Worm (Caenorhabditis elegans) whole organism, L2 larva: ENCODE data around the gene Y43F8C.17.

Experiments
- F13H6.1 ChIP-seq: sonication (generic microtip); optimal IDR thresholded peaks from 2 replicates; lab custom pipeline; 2016; ENCODE audit warnings: missing genetic modification characterization, missing compliant biosample characterization
- R02D3.7 ChIP-seq: fragments of 150-350 bp; optimal IDR thresholded peaks from 2 replicates; lab custom pipeline; 2014; ENCODE audit warnings: missing biosample characterization, missing genetic modification characterization
- Y55F3AM.14 ChIP-seq: fragments of 200-800 bp; sonication (Bioruptor generic); optimal IDR thresholded peaks from 2 replicates; lab custom pipeline; 2018; ENCODE audit warnings: mild to moderate bottlenecking, missing genetic modification characterization, missing compliant biosample characterization
- ZK546.5 ChIP-seq: sonication (generic microtip); optimal IDR thresholded peaks from 2 replicates; lab custom pipeline; 2017; ENCODE audit warnings: missing biosample characterization, missing genetic modification characterization
- aly-2 ChIP-seq: fragments of 150-350 bp; optimal IDR thresholded peaks from 2 replicates; lab custom pipeline; 2014; ENCODE audit warnings: missing biosample characterization, missing genetic modification characterization
- ama-1 ChIP-seq: fragments of 150-350 bp; optimal IDR thresholded peaks from 2 replicates; lab custom pipeline; 2018; ENCODE audit warnings: inconsistent platforms
- ceh-16 ChIP-seq: fragments of 150-350 bp; optimal IDR thresholded peaks from 2 replicates; lab custom pipeline; 2014; ENCODE audit warnings: missing biosample characterization, missing genetic modification characterization
- dmd-4 ChIP-seq: sonication (generic microtip); optimal IDR thresholded peaks from 2 replicates; lab custom pipeline; 2017; ENCODE audit warnings: missing biosample characterization, missing genetic modification characterization
- egl-27 ChIP-seq: sonication (generic microtip); optimal IDR thresholded peaks from 3 replicates; lab custom pipeline; 2017; ENCODE audit warnings: missing biosample characterization, missing genetic modification reagents, missing genetic modification characterization
- elt-3 ChIP-seq: sonication (generic microtip); optimal IDR thresholded peaks from 2 replicates; lab custom pipeline; 2017; ENCODE audit warnings: missing biosample characterization, missing genetic modification characterization
- fos-1 ChIP-seq: fragments of 150-350 bp; optimal IDR thresholded peaks from 2 replicates; lab custom pipeline; 2014; ENCODE audit warnings: missing biosample characterization, missing genetic modification characterization
- gmeb-1 ChIP-seq: fragments of 150-350 bp; optimal IDR thresholded peaks from 2 replicates; lab custom pipeline; 2014; ENCODE audit warnings: missing biosample characterization, missing genetic modification characterization
- lsy-2 ChIP-seq, 2 experiments: fragments of 150-350 bp in 1 of 2; sonication (generic microtip) in 1 of 2; optimal IDR thresholded peaks; 2 replicates each; lab custom pipeline; 2014 to 2017; ENCODE audit warnings: missing biosample characterization in 2 of 2, missing genetic modification characterization in 2 of 2
- mdl-1 ChIP-seq, 2 experiments: fragments of 150-350 bp in 1 of 2; sonication (generic microtip) in 1 of 2; optimal IDR thresholded peaks; 2 replicates each; lab custom pipeline; 2017; ENCODE audit warnings: missing biosample characterization in 2 of 2, missing genetic modification characterization in 2 of 2
- nhr-10 ChIP-seq: sonication (generic microtip); optimal IDR thresholded peaks from 2 replicates; lab custom pipeline; 2017; ENCODE audit warnings: missing biosample characterization, missing genetic modification characterization
- nhr-11 ChIP-seq: fragments of 150-350 bp; optimal IDR thresholded peaks from 2 replicates; lab custom pipeline; 2014; ENCODE audit warnings: missing biosample characterization, missing genetic modification characterization
- nhr-12 ChIP-seq: fragments of 150-350 bp; optimal IDR thresholded peaks from 2 replicates; lab custom pipeline; 2014; ENCODE audit warnings: missing biosample characterization, missing genetic modification characterization
- nhr-129 ChIP-seq: fragments of 150-350 bp; optimal IDR thresholded peaks from 2 replicates; lab custom pipeline; 2014; ENCODE audit warnings: missing biosample characterization, missing genetic modification characterization
- nhr-21 ChIP-seq: fragments of 150-350 bp; optimal IDR thresholded peaks from 2 replicates; lab custom pipeline; 2014; ENCODE audit warnings: missing biosample characterization, missing genetic modification characterization
- nhr-237 ChIP-seq: fragments of 150-350 bp; optimal IDR thresholded peaks from 2 replicates; lab custom pipeline; 2014; ENCODE audit warnings: missing biosample characterization, missing genetic modification characterization
- nhr-25 ChIP-seq: fragments of 150-350 bp; sonication (generic microtip); optimal IDR thresholded peaks from 3 replicates; lab custom pipeline; 2014; ENCODE audit warnings: missing biosample characterization, missing genetic modification characterization
- nhr-6 ChIP-seq: fragments of 150-350 bp; optimal IDR thresholded peaks from 2 replicates; lab custom pipeline; 2014; ENCODE audit warnings: missing biosample characterization, missing genetic modification characterization
- nhr-77 ChIP-seq: fragments of 150-350 bp; optimal IDR thresholded peaks from 2 replicates; lab custom pipeline; 2014; ENCODE audit warnings: missing biosample characterization, missing genetic modification characterization
- peb-1 ChIP-seq: fragments of 150-350 bp; optimal IDR thresholded peaks from 2 replicates; lab custom pipeline; 2014; ENCODE audit warnings: missing biosample characterization, missing genetic modification characterization
- sem-4 ChIP-seq: fragments of 150-350 bp; optimal IDR thresholded peaks from 2 replicates; lab custom pipeline; 2014; ENCODE audit warnings: missing biosample characterization, missing genetic modification reagents, missing genetic modification characterization
- skn-1 ChIP-seq: sonication (generic microtip); optimal IDR thresholded peaks from 2 replicates; lab custom pipeline; 2017; ENCODE audit warnings: missing biosample characterization, missing genetic modification characterization
- sma-3 ChIP-seq: sonication (generic microtip); optimal IDR thresholded peaks from 2 replicates; lab custom pipeline; 2016; ENCODE audit warnings: missing genetic modification reagents, missing genetic modification characterization, missing compliant biosample characterization
- sma-9 ChIP-seq, 2 experiments: fragments of 150-350 bp in 1 of 2; sonication (generic microtip) in 1 of 2; optimal IDR thresholded peaks; 2 replicates each; lab custom pipeline; 2014 to 2016; ENCODE audit warnings: missing genetic modification characterization in 2 of 2, mild to moderate bottlenecking in 1 of 2, missing biosample characterization in 1 of 2, missing compliant biosample characterization in 1 of 2, missing genetic modification reagents in 1 of 2, moderate library complexity in 1 of 2
- snpc-4 ChIP-seq: fragments of 150-350 bp; optimal IDR thresholded peaks from 2 replicates; lab custom pipeline; 2014; ENCODE audit warnings: missing biosample characterization, missing genetic modification characterization
- unc-55 ChIP-seq: fragments of 150-350 bp; sonication (generic microtip); optimal IDR thresholded peaks from 3 replicates; lab custom pipeline; 2014; ENCODE audit warnings: missing biosample characterization, missing genetic modification reagents, missing genetic modification characterization
- unc-62 ChIP-seq: fragments of 150-350 bp; optimal IDR thresholded peaks from 2 replicates; lab custom pipeline; 2014; ENCODE audit warnings: missing biosample characterization, missing genetic modification reagents, missing genetic modification characterization
- zag-1 ChIP-seq: fragments of 150-350 bp; optimal IDR thresholded peaks from 2 replicates; lab custom pipeline; 2014; ENCODE audit warnings: missing biosample characterization, missing genetic modification characterization
- ztf-1 ChIP-seq: fragments of 200-800 bp; sonication (Bioruptor generic); conservative IDR thresholded peaks from 2 replicates; pipeline ENCODE4 v1.3.6; 2022; ENCODE audit warnings: missing genetic modification characterization, missing compliant biosample characterization
- ztf-11 ChIP-seq: sonication (generic microtip); optimal IDR thresholded peaks from 2 replicates; lab custom pipeline; 2017; ENCODE audit warnings: missing biosample characterization, missing genetic modification characterization

Y43F8C.17 gene

DNA sequence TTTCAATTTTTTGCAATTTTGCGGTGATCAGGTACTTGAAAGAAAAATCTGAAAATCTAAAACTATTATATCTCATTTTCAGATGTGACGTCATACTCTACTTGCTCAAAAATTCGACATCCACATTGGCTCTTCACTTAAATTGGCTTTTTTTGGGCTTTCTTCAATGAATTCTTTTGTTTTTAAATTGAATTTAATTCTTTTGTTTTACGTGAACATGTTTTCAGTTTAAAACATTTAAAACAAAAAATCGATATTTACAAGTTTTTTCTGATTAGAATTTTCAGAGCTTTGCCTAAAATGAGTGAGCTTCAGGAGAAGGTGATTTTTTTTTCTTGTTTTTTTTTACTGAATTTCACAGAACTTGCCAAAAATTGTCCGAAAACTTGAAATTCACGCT, 25.7 kb downstream of the Y43F8C.17 start, which contains the start of gene W04E12.3:
W04E12.3 (plus strand) TSS at position 301 of the 400 bp plus-strand sequence.
- TF ChIP-seq skn-1 (tag; lab: Kevin White, UChicago) (no peak), snpc-4 (tag; lab: Kevin White, UChicago) (no peak), nhr-21 (no peak), ztf-1 (GFP tag; lab: Robert Waterston, UW) (no peak), zag-1 (tag; lab: Kevin White, UChicago) (no peak), ceh-16 (tag; lab: Kevin White, UChicago) (no peak), nhr-77 (no peak), unc-55 (GFP tag; lab: Kevin White, UChicago) (no peak), elt-3 (tag; lab: Kevin White, UChicago) (no peak), ztf-11 (tag; lab: Kevin White, UChicago) (no peak)

DNA sequence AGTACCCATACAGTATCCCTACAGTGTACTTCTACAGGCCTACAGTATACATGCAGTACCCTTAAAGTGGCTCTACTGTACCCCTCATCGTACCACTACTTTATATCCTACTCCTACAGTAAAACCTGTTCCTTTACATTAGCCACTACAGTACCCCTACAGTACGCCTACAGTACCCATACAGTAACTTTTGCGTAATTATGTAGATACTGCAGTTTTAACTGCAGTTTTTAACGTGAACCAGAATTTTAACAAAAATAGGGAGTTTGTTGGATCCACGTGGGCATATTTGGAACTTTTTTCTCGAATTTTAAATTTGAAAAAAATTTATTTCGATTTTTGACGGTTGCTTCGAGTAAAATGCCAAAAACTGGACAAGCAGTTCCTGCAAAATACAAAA, 27.4 kb downstream of the Y43F8C.17 start, which contains the start of gene W04E12.4:
W04E12.4 (plus strand) TSS at position 301 of the 400 bp plus-strand sequence.
- no peak for TF ChIP-seq nhr-25 (tag; lab: Kevin White, UChicago)
- no peak for TF ChIP-seq zag-1 (tag; lab: Kevin White, UChicago)
- TF ChIP-seq ama-1 (lab: Kevin White, UChicago) = no peak
- TF ChIP-seq ztf-1 (GFP tag; lab: Robert Waterston, UW) = no peak
- TF ChIP-seq egl-27 = no peak
- no peak for TF ChIP-seq nhr-237 (tag; lab: Kevin White, UChicago)
- no peak for TF ChIP-seq nhr-21
- TF ChIP-seq mdl-1 (tag; optimal IDR thresholded peaks at IDR 0.05; lab: Kevin White, UChicago) = no peak
- no peak for TF ChIP-seq sem-4 (tag; lab: Kevin White, UChicago)

- TF ChIP-seq nhr-6 (no peak), nhr-25 (tag; lab: Kevin White, UChicago) (no peak), unc-62 (no peak), dmd-4 (tag; lab: Kevin White, UChicago) (no peak), nhr-10 (no peak)
Measured at ce11 chrV:19743794-19744193, 27.8 kb downstream of the Y43F8C.17 start.

DNA sequence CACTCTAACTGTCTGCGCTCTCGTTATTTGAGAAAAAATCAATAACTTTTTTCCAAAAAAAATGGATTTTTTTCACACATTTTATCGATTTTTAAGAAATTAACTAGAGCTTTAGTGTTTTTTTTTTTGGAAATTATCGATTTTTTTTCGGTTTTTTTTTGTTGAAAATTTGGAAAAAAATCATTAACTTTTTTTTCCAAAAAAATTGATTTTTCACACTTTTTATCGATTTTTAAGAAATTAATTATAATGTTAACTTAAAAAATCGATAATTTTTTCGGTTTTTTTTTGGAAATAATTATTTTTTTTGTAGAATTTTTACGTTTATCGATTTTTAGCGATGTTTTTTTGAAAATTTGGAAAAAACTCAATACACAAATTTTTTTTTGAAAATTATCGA, 28.3 kb downstream of the Y43F8C.17 start:
- TF ChIP-seq R02D3.7 (tag; lab: Kevin White, UChicago) (no peak), nhr-10 (no peak), sma-3 (GFP tag; lab: Kevin White, UChicago) (no peak), peb-1 (no peak), Y55F3AM.14 (no peak), elt-3 (tag; lab: Kevin White, UChicago) (no peak), F13H6.1 (no peak), sma-9 (GFP tag; optimal IDR thresholded peaks at IDR 0.05; lab: Kevin White, UChicago) (no peak), sma-9 (tag; optimal IDR thresholded peaks at IDR 0.05; lab: Kevin White, UChicago) (no peak), nhr-11 (tag; lab: Kevin White, UChicago) (no peak), ztf-1 (GFP tag; lab: Robert Waterston, UW) (no peak), ama-1 (lab: Kevin White, UChicago) (no peak), aly-2 (no peak)

- no peak for TF ChIP-seq aly-2
- no peak for TF ChIP-seq sma-3 (GFP tag; lab: Kevin White, UChicago)
- no peak for TF ChIP-seq nhr-21
- no peak for TF ChIP-seq gmeb-1 (tag; lab: Kevin White, UChicago)
- no peak for TF ChIP-seq ZK546.5
- no peak for TF ChIP-seq sem-4 (tag; lab: Kevin White, UChicago)
- no peak for TF ChIP-seq snpc-4 (tag; lab: Kevin White, UChicago)
- no peak for TF ChIP-seq nhr-12 (tag; lab: Kevin White, UChicago)
- TF ChIP-seq dmd-4 (tag; lab: Kevin White, UChicago) = no peak
Measured at ce11 chrV:19745852-19746251, 29.9 kb downstream of the Y43F8C.17 start, which contains the start of gene W04E12.5. Gene W04E12.5, plus strand, starts transcription at chrV:19746152.

- TF ChIP-seq fos-1 (tag; lab: Kevin White, UChicago) (no peak), peb-1 (no peak), dmd-4 (tag; lab: Kevin White, UChicago) (no peak), nhr-11 (tag; lab: Kevin White, UChicago) (no peak), lsy-2 (tag; optimal IDR thresholded peaks at IDR 0.05; lab: Kevin White, UChicago) (no peak), nhr-10 (no peak), unc-55 (GFP tag; lab: Kevin White, UChicago) (no peak), ceh-16 (tag; lab: Kevin White, UChicago) (no peak), sma-3 (GFP tag; lab: Kevin White, UChicago) (no peak), nhr-129 (no peak), zag-1 (tag; lab: Kevin White, UChicago) (no peak)
Measured at ce11 chrV:19747144-19747543, 31.2 kb downstream of the Y43F8C.17 start.
